Worm (Caenorhabditis elegans) whole organism, young adult: ENCODE measurements around the gene oops-1.

Source experiments
- F49E8.2 ChIP-seq: sonication (generic microtip); optimal IDR thresholded peaks from 3 replicates; lab custom pipeline; 2017; ENCODE audit warnings: missing genetic modification characterization, mild to moderate bottlenecking, missing compliant biosample characterization, antibody characterized with exemption, moderate library complexity; ENCODE audit not compliant: insufficient read depth
- T26A5.8 ChIP-seq: sonication (generic microtip); optimal IDR thresholded peaks from 2 replicates; lab custom pipeline; 2016; ENCODE audit warnings: missing genetic modification characterization, missing compliant biosample characterization
- Y56A3A.18 ChIP-seq: fragments of 200-800 bp; sonication (Bioruptor generic); IDR thresholded peaks from 2 replicates; pipeline ENCODE4 v1.3.6; 2022; ENCODE audit warnings: missing genetic modification reagents, missing genetic modification characterization, missing compliant biosample characterization
- Y79H2A.3 ChIP-seq: fragments of 200-800 bp; sonication (Bioruptor generic); conservative IDR thresholded peaks from 2 replicates; pipeline ENCODE4 v1.3.6; 2022; ENCODE audit warnings: missing genetic modification reagents, missing genetic modification characterization, missing compliant biosample characterization
- ZK185.1 ChIP-seq: sonication (generic microtip); optimal IDR thresholded peaks from 2 replicates; lab custom pipeline; 2016; ENCODE audit warnings: mild to moderate bottlenecking, missing genetic modification characterization, missing compliant biosample characterization; ENCODE audit not compliant: poor library complexity, severe bottlenecking
- aptf-3 ChIP-seq: fragments of 200-800 bp; sonication (Bioruptor generic); IDR thresholded peaks from 2 replicates; pipeline ENCODE4 v1.3.6; 2022; ENCODE audit warnings: missing genetic modification characterization, missing compliant biosample characterization
- attf-3 ChIP-seq: fragments of 200-800 bp; sonication (Bioruptor generic); conservative IDR thresholded peaks from 2 replicates; pipeline ENCODE4 v1.3.6; 2022; ENCODE audit warnings: missing genetic modification reagents, missing genetic modification characterization, missing compliant biosample characterization
- attf-5 ChIP-seq: fragments of 200-800 bp; sonication (Bioruptor generic); optimal IDR thresholded peaks from 2 replicates; lab custom pipeline; 2018; ENCODE audit warnings: mild to moderate bottlenecking, missing genetic modification characterization, missing compliant biosample characterization
- bed-2 ChIP-seq: fragments of 200-800 bp; sonication (Bioruptor generic); IDR thresholded peaks from 2 replicates; pipeline ENCODE4 v1.3.6; 2022; ENCODE audit warnings: missing genetic modification reagents, missing genetic modification characterization, missing compliant biosample characterization
- cebp-1 ChIP-seq, 2 experiments: fragments of 200-800 bp in 1 of 2; sonication (Bioruptor generic) in 1 of 2; sonication (generic microtip) in 1 of 2; IDR thresholded peaks in 1 of 2; optimal IDR thresholded peaks in 1 of 2; 2 replicates each; pipeline versions ENCODE4 v1.3.6 to Lab custom; 2017 to 2022; ENCODE audit warnings: missing compliant biosample characterization in 2 of 2, missing genetic modification characterization in 2 of 2, mild to moderate bottlenecking in 1 of 2, missing genetic modification reagents in 1 of 2, moderate library complexity in 1 of 2
- ceh-100 ChIP-seq: fragments of 200-800 bp; sonication (Bioruptor generic); IDR thresholded peaks from 2 replicates; pipeline ENCODE4 v1.3.6; 2022; ENCODE audit warnings: missing genetic modification reagents, missing genetic modification characterization, missing compliant biosample characterization
- ceh-27 ChIP-seq: fragments of 200-800 bp; sonication (Bioruptor generic); optimal IDR thresholded peaks from 2 replicates; lab custom pipeline; 2018; ENCODE audit warnings: mild to moderate bottlenecking, missing genetic modification characterization, moderate library complexity, missing compliant biosample characterization
- egl-18 ChIP-seq: fragments of 200-800 bp; sonication (Bioruptor generic); IDR thresholded peaks from 2 replicates; pipeline ENCODE4 v1.3.6; 2022; ENCODE audit warnings: missing genetic modification reagents, missing genetic modification characterization, missing compliant biosample characterization
- egl-44 ChIP-seq: fragments of 200-800 bp; sonication (Bioruptor generic); IDR thresholded peaks from 2 replicates; pipeline ENCODE4 v1.3.6; 2022; ENCODE audit warnings: missing genetic modification reagents, missing genetic modification characterization, missing compliant biosample characterization
- egrh-3 ChIP-seq: fragments of 200-800 bp; sonication (Bioruptor generic); IDR thresholded peaks from 2 replicates; pipeline ENCODE4 v1.3.6; 2022; ENCODE audit warnings: missing genetic modification reagents, missing genetic modification characterization, missing compliant biosample characterization
- hlh-12 ChIP-seq: sonication (generic microtip); optimal IDR thresholded peaks from 2 replicates; lab custom pipeline; 2016; ENCODE audit warnings: missing genetic modification characterization, missing compliant biosample characterization
- hmg-1.2 ChIP-seq: fragments of 200-800 bp; sonication (Bioruptor generic); IDR thresholded peaks from 2 replicates; pipeline ENCODE4 v1.3.6; 2022; ENCODE audit warnings: missing genetic modification reagents, missing genetic modification characterization, missing compliant biosample characterization
- hrde-1 ChIP-seq: sonication (generic microtip); optimal IDR thresholded peaks from 2 replicates; lab custom pipeline; 2016; ENCODE audit warnings: missing genetic modification characterization, mild to moderate bottlenecking, missing compliant biosample characterization, moderate library complexity, missing genotype, missing genetic modification reagents, borderline replicate concordance
- hsf-1 ChIP-seq: fragments of 200-800 bp; sonication (Bioruptor generic); IDR thresholded peaks from 2 replicates; pipeline ENCODE4 v1.3.6; 2022; ENCODE audit warnings: missing genetic modification reagents, missing genetic modification characterization, missing compliant biosample characterization
- lag-1 ChIP-seq: fragments of 200-800 bp; sonication (Bioruptor generic); IDR thresholded peaks from 2 replicates; pipeline ENCODE4 v1.3.6; 2022; ENCODE audit warnings: missing genetic modification reagents, missing genetic modification characterization, missing compliant biosample characterization
- lin-40 ChIP-seq: sonication (generic microtip); optimal IDR thresholded peaks from 2 replicates; lab custom pipeline; 2016; ENCODE audit warnings: missing genetic modification characterization, mild to moderate bottlenecking, missing compliant biosample characterization, missing genotype, missing genetic modification reagents
- madf-3 ChIP-seq: fragments of 200-800 bp; sonication (Bioruptor generic); IDR thresholded peaks from 2 replicates; pipeline ENCODE4 v1.3.6; 2022; ENCODE audit warnings: missing genetic modification reagents, missing genetic modification characterization, missing compliant biosample characterization
- madf-6 ChIP-seq: fragments of 200-800 bp; sonication (Bioruptor generic); IDR thresholded peaks from 2 replicates; pipeline ENCODE4 v1.3.6; 2022; ENCODE audit warnings: missing genetic modification reagents, missing genetic modification characterization, missing compliant biosample characterization
- nhr-120 ChIP-seq: fragments of 200-800 bp; sonication (Bioruptor generic); IDR thresholded peaks from 2 replicates; pipeline ENCODE4 v1.3.6; 2022; ENCODE audit warnings: missing genetic modification characterization, missing compliant biosample characterization
- nhr-27 ChIP-seq: fragments of 200-800 bp; sonication (Bioruptor generic); optimal IDR thresholded peaks from 2 replicates; lab custom pipeline; 2018; ENCODE audit warnings: mild to moderate bottlenecking, missing genetic modification characterization, moderate library complexity, missing compliant biosample characterization
- nhr-80 ChIP-seq: sonication (generic microtip); optimal IDR thresholded peaks from 2 replicates; lab custom pipeline; 2016; ENCODE audit warnings: missing genetic modification characterization, missing compliant biosample characterization
- rpc-1 ChIP-seq, 2 experiments: fragments of 150-350 bp in 1 of 2; sonication (generic microtip) in 1 of 2; optimal IDR thresholded peaks; 2 replicates each; lab custom pipeline; 2014 to 2018; ENCODE audit warnings: missing biosample characterization in 1 of 2, missing genetic modification characterization in 1 of 2, missing genetic modification reagents in 1 of 2, missing genotype in 1 of 2
- snpc-4 ChIP-seq, 5 experiments: fragments of 150-350 bp in 1 of 5; sonication (generic microtip) in 4 of 5; optimal IDR thresholded peaks; 2 replicates each; lab custom pipeline; 2014 to 2018; ENCODE audit warnings: missing genetic modification characterization in 5 of 5, missing biosample characterization in 3 of 5, antibody characterized with exemption in 2 of 5, mild to moderate bottlenecking in 2 of 5, missing compliant biosample characterization in 2 of 5, missing genotype in 2 of 5, moderate library complexity in 2 of 5, missing genetic modification reagents in 1 of 5
- tbp1 ChIP-seq: fragments of 200-800 bp; sonication (Bioruptor generic); optimal IDR thresholded peaks from 2 replicates; lab custom pipeline; 2018; ENCODE audit warnings: mild to moderate bottlenecking, missing genetic modification characterization, missing compliant biosample characterization
- xnd-1 ChIP-seq: sonication (generic microtip); optimal IDR thresholded peaks from 2 replicates; lab custom pipeline; 2016; ENCODE audit warnings: missing genotype, missing genetic modification reagents, missing genetic modification characterization, missing compliant biosample characterization

The oops-1 gene

DNA sequence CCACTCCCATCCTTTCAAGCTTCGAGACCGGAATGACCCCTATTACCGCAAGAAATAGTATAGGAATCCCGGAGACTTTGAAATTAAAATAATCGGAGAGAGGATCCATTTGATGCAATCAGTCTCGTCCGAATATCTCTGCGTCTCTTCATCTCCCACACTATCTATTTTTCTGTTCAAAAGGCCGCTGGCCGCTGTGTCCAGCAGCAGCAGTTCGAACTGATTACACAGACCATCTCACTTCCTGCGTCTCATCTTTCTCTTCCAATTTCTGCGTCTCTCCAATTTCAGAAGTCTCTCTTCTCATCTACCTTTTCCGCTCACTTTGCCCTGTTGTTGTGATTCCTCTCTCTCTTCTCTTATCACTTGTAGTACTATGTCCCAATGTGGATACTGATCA is 3.5 kb upstream of the oops-1 start:
- TF ChIP-seq hmg-1.2 (GFP tag; lab: Robert Waterston, UW) (peak; percentile 97), hlh-12 (tag; lab: Kevin White, UChicago) (no peak), lin-40 (tag; lab: Kevin White, UChicago) (peak; percentile 18), Y56A3A.18 (GFP tag; lab: Robert Waterston, UW) (0 out of 2 replicates have a peak, but pooled peaks have one; percentile 66), attf-5 (GFP tag; lab: Kevin White, UChicago) (peak; percentile 18), snpc-4 (GFP tag; optimal IDR thresholded peaks at IDR 0.05; lab: Kevin White, UChicago) (no peak), snpc-4 (tag; optimal IDR thresholded peaks at IDR 0.05; lab: Kevin White, UChicago) (peak in 1 of 4 experiments; percentile 16), nhr-80 (tag; lab: Kevin White, UChicago) (peak; percentile 88), egl-18 (GFP tag; lab: Robert Waterston, UW) (no peak), cebp-1 (GFP tag; IDR thresholded peaks at IDR 0.05; lab: Robert Waterston, UW) (no peak), cebp-1 (tag; optimal IDR thresholded peaks at IDR 0.05; lab: Kevin White, UChicago) (peak; percentile 50), ZK185.1 (tag; lab: Kevin White, UChicago) (peak; percentile 3), tbp1 (GFP tag; lab: Kevin White, UChicago) (peak; percentile 13), nhr-27 (no peak)

DNA sequence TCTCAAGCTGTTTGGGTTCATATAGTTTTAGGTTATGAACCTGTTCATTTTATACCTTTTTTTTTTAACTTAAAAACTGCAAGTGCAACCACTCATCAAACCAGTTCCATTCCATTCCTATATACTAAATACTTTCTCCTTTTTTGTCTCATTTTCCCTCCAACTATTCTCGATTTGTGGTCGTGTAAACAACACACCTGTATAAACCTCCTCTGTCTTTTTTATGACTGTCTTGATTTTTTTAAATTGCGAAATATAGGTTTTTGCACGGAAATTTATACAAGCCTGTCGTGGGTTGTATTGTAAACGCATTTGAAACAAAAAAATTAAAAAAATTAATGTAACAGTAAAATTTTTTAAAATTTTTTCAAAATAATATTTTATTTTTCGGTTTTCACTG is 2.5 kb upstream of the oops-1 start:
- TF ChIP-seq egl-44 (no peak), lag-1 (no peak), cebp-1 (GFP tag; IDR thresholded peaks at IDR 0.05; lab: Robert Waterston, UW) (peak; percentile 43; the same call in 1 of the 2 replicates), cebp-1 (tag; optimal IDR thresholded peaks at IDR 0.05; lab: Kevin White, UChicago) (peak; percentile 84), T26A5.8 (tag; lab: Kevin White, UChicago) (no peak)

ce11 chrIV:5811079-5811622 is 2.8 kb downstream of the oops-1 start:
- no peak for TF ChIP-seq snpc-4 (GFP tag; optimal IDR thresholded peaks at IDR 0.05; lab: Kevin White, UChicago)
- TF ChIP-seq snpc-4 (tag; optimal IDR thresholded peaks at IDR 0.05; lab: Kevin White, UChicago) = peak in 1 of 4 experiments; percentile 77
- no peak for TF ChIP-seq ceh-100 (GFP tag; lab: Robert Waterston, UW)
- 0 out of 2 replicates have a peak, but pooled peaks have one; percentile 20 for TF ChIP-seq hsf-1 (GFP tag; lab: Robert Waterston, UW)
- TF ChIP-seq egl-44 = no peak
- TF ChIP-seq madf-3 (GFP tag; lab: Robert Waterston, UW) = no peak
- TF ChIP-seq hrde-1 (tag; lab: Kevin White, UChicago) = peak; percentile 71
- 0 out of 2 replicates have a peak, but pooled peaks have one; percentile 23 for TF ChIP-seq madf-6 (GFP tag; lab: Robert Waterston, UW)
- TF ChIP-seq T26A5.8 (tag; lab: Kevin White, UChicago) = no peak
- TF ChIP-seq attf-3 (GFP tag; lab: Robert Waterston, UW) = no peak

DNA sequence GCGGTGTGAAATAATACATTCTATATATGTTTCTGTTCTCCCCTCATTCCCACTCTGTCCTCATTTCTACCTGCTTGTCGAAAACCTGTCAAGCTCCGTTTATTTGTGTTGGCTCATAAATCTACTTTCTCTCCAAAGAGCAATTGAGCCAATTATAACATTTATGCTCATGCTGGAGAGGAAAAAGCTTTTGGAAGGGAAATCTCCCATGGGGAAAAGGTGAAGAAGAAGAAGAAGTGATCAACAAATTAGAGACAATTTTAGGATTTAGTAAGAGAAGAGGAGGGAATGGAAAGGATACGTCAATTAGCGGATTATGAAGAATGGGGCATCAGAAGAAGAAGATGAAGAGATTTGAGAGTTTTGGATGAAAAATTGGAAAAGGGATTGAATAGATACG is 4.2 kb downstream of the oops-1 start:
- TF ChIP-seq F49E8.2 = no peak
- no peak for TF ChIP-seq egrh-3 (GFP tag; lab: Robert Waterston, UW)
- no peak for TF ChIP-seq nhr-120 (GFP tag; lab: Robert Waterston, UW)
- no peak for TF ChIP-seq rpc-1 (optimal IDR thresholded peaks at IDR 0.05; lab: Kevin White, UChicago)
- no peak for TF ChIP-seq rpc-1 (tag; optimal IDR thresholded peaks at IDR 0.05; lab: Kevin White, UChicago)
- TF ChIP-seq ceh-27 (GFP tag; lab: Kevin White, UChicago) = no peak
- no peak for TF ChIP-seq aptf-3
- no peak for TF ChIP-seq Y79H2A.3
- no peak for TF ChIP-seq xnd-1 (tag; lab: Kevin White, UChicago)
- TF ChIP-seq bed-2 (GFP tag; lab: Robert Waterston, UW) = no peak
